Fruit fly (Drosophila melanogaster): ENCODE measurements around the gene CG4743.
A peak's percentile ranks its signal among the peaks of the same experiment; 100 is the strongest.

The CG4743 gene

dm6 chr3R:25630541-25630940 lies 49.8 kb downstream of the CG4743 start (continued):
- TF ChIP-seq Awh (GFP tag; IDR thresholded peaks at IDR 0.05) (peak; percentile 26; the same call in 1 of the 2 replicates), scrt (GFP tag; optimal IDR thresholded peaks at IDR 0.05) (no peak), CG17359 (tag; optimal IDR thresholded peaks at IDR 0.05) (peak; percentile 43), disco-r (GFP tag; optimal IDR thresholded peaks at IDR 0.05) (no peak), exex (tag; optimal IDR thresholded peaks at IDR 0.05) (no peak), Hr3 (GFP tag; optimal IDR thresholded peaks at IDR 0.05) (no peak), Dip2 (GFP tag; IDR thresholded peaks at IDR 0.05) (no peak), sc (optimal IDR thresholded peaks at IDR 0.05) (no peak), sc (GFP tag; optimal IDR thresholded peaks at IDR 0.05) (no peak), lab (GFP tag; optimal IDR thresholded peaks at IDR 0.05) (no peak), Aef1 (GFP tag; IDR thresholded peaks at IDR 0.05) (peak; percentile 20; the same call in 1 of the 3 replicates), Hmx (GFP tag; optimal IDR thresholded peaks at IDR 0.05) (no peak), Hsf (GFP tag; optimal IDR thresholded peaks at IDR 0.05) (no peak)

Measured in whole organism, embryonic.